Fruit fly (Drosophila melanogaster): Measurements from ENCODE around the gene CG10600.
A peak's percentile ranks its signal among the peaks of the same experiment; 100 is the strongest.

The CG10600 gene

DNA sequence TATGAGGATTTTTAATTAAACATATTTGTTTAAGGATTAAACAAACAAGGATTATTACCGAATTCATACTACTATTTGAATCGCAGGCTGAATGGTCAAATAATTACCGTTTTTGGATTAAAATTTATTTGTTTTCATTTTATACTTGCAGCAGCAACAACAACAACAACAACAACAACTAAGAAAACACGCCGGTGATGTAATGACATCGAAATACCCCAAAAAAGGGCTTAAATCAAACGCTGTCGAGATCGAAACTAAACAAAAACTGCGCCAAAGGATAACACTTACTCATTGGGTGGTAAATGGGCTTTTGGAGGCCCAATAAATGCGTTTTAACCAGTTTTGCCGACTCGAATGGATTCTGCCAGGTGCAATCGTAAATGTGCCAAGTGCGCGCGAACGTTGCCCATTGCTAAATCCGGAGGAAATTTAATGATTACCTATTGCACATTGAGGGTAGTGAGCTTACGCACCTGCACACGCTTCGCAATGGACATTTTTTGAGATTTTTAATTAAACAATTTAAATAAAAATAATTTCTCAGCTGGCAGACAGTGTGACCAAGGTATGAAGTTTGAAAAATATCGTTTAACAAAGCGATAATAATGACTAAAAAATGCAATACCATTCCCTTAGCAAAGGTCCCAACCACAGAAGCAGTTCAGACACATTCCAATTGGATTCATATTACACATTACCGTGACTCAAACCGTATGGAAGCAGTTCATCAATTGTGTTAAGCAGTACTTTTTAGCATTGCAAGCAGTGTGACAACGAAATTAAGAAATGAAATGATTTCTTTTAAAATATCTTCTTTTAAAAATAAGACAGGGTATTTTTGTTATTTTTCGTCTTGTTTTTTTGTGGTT lies 19.4 kb upstream of the CG10600 start, which contains the start of the genes CG10602 and mRpL13 (continued):
- TF ChIP-seq dimm (GFP tag; IDR thresholded peaks at IDR 0.05), result no peak
- TF ChIP-seq ac (GFP tag; optimal IDR thresholded peaks at IDR 0.05), result no peak
- peak; percentile 54 for TF ChIP-seq Sry-δ (GFP tag; optimal IDR thresholded peaks at IDR 0.05)
- TF ChIP-seq CG11560 (tag; IDR thresholded peaks at IDR 0.05), result peak; percentile 49; the same call in 2 of the 3 replicates
- peak; percentile 68 for TF ChIP-seq Ets65A (GFP tag)
- TF ChIP-seq NFAT (GFP tag; IDR thresholded peaks at IDR 0.05), result no peak
- TF ChIP-seq Hr3 (GFP tag; optimal IDR thresholded peaks at IDR 0.05), result no peak
- no peak for TF ChIP-seq gcm (GFP tag; optimal IDR thresholded peaks at IDR 0.05)
- no peak for TF ChIP-seq bsh (GFP tag; optimal IDR thresholded peaks at IDR 0.05)
- TF ChIP-seq CG18476 (GFP tag; optimal IDR thresholded peaks at IDR 0.05), result no peak
- no peak for TF ChIP-seq CG30020 (tag; optimal IDR thresholded peaks at IDR 0.05)
- peak; percentile 43; the same call in 1 of the 3 replicates for TF ChIP-seq Opbp (GFP tag; IDR thresholded peaks at IDR 0.05; ENCODE audit: partially characterized antibody)
- TF ChIP-seq D19B (GFP tag; optimal IDR thresholded peaks at IDR 0.05), result no peak
- peak; percentile 19 for TF ChIP-seq gem (tag; optimal IDR thresholded peaks at IDR 0.05)
- TF ChIP-seq Hmr (GFP tag; optimal IDR thresholded peaks at IDR 0.05), result peak; percentile 78
- peak; percentile 61 for TF ChIP-seq CG10267 (tag; optimal IDR thresholded peaks at IDR 0.05)
- TF ChIP-seq CG4617 (GFP tag; optimal IDR thresholded peaks at IDR 0.05; ENCODE audit: borderline replicate concordance), result peak; percentile 81
- TF ChIP-seq CG10979 (tag; optimal IDR thresholded peaks at IDR 0.05), result no peak
- TF ChIP-seq CG8290 (GFP tag; optimal IDR thresholded peaks at IDR 0.05), result peak; percentile 76
- peak in 1 of 2 experiments; percentile 93 for TF ChIP-seq CG8290 (tag; optimal IDR thresholded peaks at IDR 0.05)
- no peak for TF ChIP-seq Ravus (GFP tag; IDR thresholded peaks at IDR 0.05)
- no peak for TF ChIP-seq Dbx (GFP tag; IDR thresholded peaks at IDR 0.05)
- no peak for TF ChIP-seq danr (GFP tag; IDR thresholded peaks at IDR 0.05)
- no peak for TF ChIP-seq tna (GFP tag; IDR thresholded peaks at IDR 0.05; ENCODE audit: partially characterized antibody)
- TF ChIP-seq CG10462 (GFP tag; optimal IDR thresholded peaks at IDR 0.05), result no peak
- no peak for TF ChIP-seq psq (GFP tag; optimal IDR thresholded peaks at IDR 0.05)
- no peak for TF ChIP-seq corto (GFP tag; optimal IDR thresholded peaks at IDR 0.05)
- no peak for TF ChIP-seq ewg (GFP tag; optimal IDR thresholded peaks at IDR 0.05)
- no peak for TF ChIP-seq TFAM (GFP tag; optimal IDR thresholded peaks at IDR 0.05)
- no peak for TF ChIP-seq CG16863 (GFP tag; optimal IDR thresholded peaks at IDR 0.05)
- no peak for TF ChIP-seq Hey (tag; optimal IDR thresholded peaks at IDR 0.05)
- no peak for TF ChIP-seq peb (GFP tag; IDR thresholded peaks at IDR 0.05)
- no peak for TF ChIP-seq ranshi (GFP tag; IDR thresholded peaks at IDR 0.05)
- TF ChIP-seq CG5953 (GFP tag; IDR thresholded peaks at IDR 0.05), result no peak
- TF ChIP-seq h (optimal IDR thresholded peaks at IDR 0.05), result no peak
- no peak for TF ChIP-seq odd (GFP tag; optimal IDR thresholded peaks at IDR 0.05)
- no peak for TF ChIP-seq Oli (tag; optimal IDR thresholded peaks at IDR 0.05)
- peak; percentile 36; the same call in 1 of the 2 replicates for TF ChIP-seq CG13287 (GFP tag; IDR thresholded peaks at IDR 0.05; ENCODE audit: partially characterized antibody)
- TF ChIP-seq Vsx1 (GFP tag; optimal IDR thresholded peaks at IDR 0.05), result no peak
- no peak for TF ChIP-seq so (GFP tag; IDR thresholded peaks at IDR 0.05)
- no peak for TF ChIP-seq sqz (GFP tag; optimal IDR thresholded peaks at IDR 0.05)
- peak; percentile 5 for TF ChIP-seq CG7839 (tag; optimal IDR thresholded peaks at IDR 0.05)
- TF ChIP-seq lola (GFP tag; optimal IDR thresholded peaks at IDR 0.05), result peak in 1 of 3 experiments; percentile 13
- peak; percentile 46 for TF ChIP-seq yki (optimal IDR thresholded peaks at IDR 0.05)
- TF ChIP-seq CG1603 (tag; optimal IDR thresholded peaks at IDR 0.05), result peak; percentile 81
- no peak for TF ChIP-seq nom (GFP tag; optimal IDR thresholded peaks at IDR 0.05)
- TF ChIP-seq Dfd (GFP tag; optimal IDR thresholded peaks at IDR 0.05), result peak in 1 of 2 experiments; percentile 94
- TF ChIP-seq Lhr (GFP tag; optimal IDR thresholded peaks at IDR 0.05), result peak; percentile 97
- peak; percentile 61; the same call in 2 of the 3 replicates for TF ChIP-seq CG34422 (GFP tag; IDR thresholded peaks at IDR 0.05)

Measured in whole organism, embryonic.